Worm (Caenorhabditis elegans) whole organism, L1 larva: ENCODE data around the gene Y39F10C.1.

Experiments
- C04F5.9 ChIP-seq: sonication (generic microtip); optimal IDR thresholded peaks from 2 replicates; lab custom pipeline; 2016; ENCODE audit warnings: missing genetic modification characterization, missing compliant biosample characterization
- C34B4.2 ChIP-seq: sonication (generic microtip); optimal IDR thresholded peaks from 2 replicates; lab custom pipeline; 2017; ENCODE audit warnings: mild to moderate bottlenecking, missing genetic modification characterization, missing compliant biosample characterization
- Y116A8C.19 ChIP-seq: sonication (generic microtip); optimal IDR thresholded peaks from 2 replicates; lab custom pipeline; 2016; ENCODE audit warnings: missing compliant biosample characterization, missing genetic modification characterization, borderline replicate concordance
- aha-1 ChIP-seq: fragments of 150-350 bp; optimal IDR thresholded peaks from 2 replicates; lab custom pipeline; 2014; ENCODE audit warnings: missing biosample characterization, missing genetic modification characterization
- alr-1 ChIP-seq: fragments of 200-800 bp; sonication (Bioruptor generic); optimal IDR thresholded peaks from 2 replicates; lab custom pipeline; 2018; ENCODE audit warnings: borderline replicate concordance, mild to moderate bottlenecking, missing genetic modification characterization, missing compliant biosample characterization
- ceh-63 ChIP-seq: fragments of 200-800 bp; sonication (Bioruptor generic); optimal IDR thresholded peaks from 2 replicates; lab custom pipeline; 2018; ENCODE audit warnings: mild to moderate bottlenecking, missing genetic modification characterization, missing compliant biosample characterization
- ceh-82 ChIP-seq, 3 experiments: fragments of 150-350 bp in 1 of 3; sonication (generic microtip) in 2 of 3; optimal IDR thresholded peaks; 2 replicates each; lab custom pipeline; 2014 to 2017; ENCODE audit warnings: missing biosample characterization in 3 of 3, missing genetic modification characterization in 3 of 3
- ceh-88 ChIP-seq: fragments of 200-800 bp; sonication (Bioruptor generic); IDR thresholded peaks from 2 replicates; pipeline ENCODE4 v1.3.6; 2022; ENCODE audit warnings: missing genetic modification characterization, missing compliant biosample characterization
- ceh-90 ChIP-seq: sonication (generic microtip); optimal IDR thresholded peaks from 2 replicates; lab custom pipeline; 2016; ENCODE audit warnings: missing genetic modification characterization, missing compliant biosample characterization
- ces-1 ChIP-seq: fragments of 150-350 bp; optimal IDR thresholded peaks from 2 replicates; lab custom pipeline; 2014; ENCODE audit warnings: missing biosample characterization, missing genetic modification reagents, missing genetic modification characterization
- dpl-1 ChIP-seq, 3 experiments: fragments of 150-350 bp in 2 of 3; sonication (generic microtip) in 1 of 3; optimal IDR thresholded peaks; 2 replicates each; lab custom pipeline; 2014 to 2017; ENCODE audit warnings: missing biosample characterization in 3 of 3, missing genetic modification characterization in 3 of 3, missing genetic modification reagents in 3 of 3
- dsc-1 ChIP-seq: sonication (generic microtip); optimal IDR thresholded peaks from 2 replicates; lab custom pipeline; 2016; ENCODE audit warnings: mild to moderate bottlenecking, missing genetic modification characterization, missing compliant biosample characterization
- efl-1 ChIP-seq, 4 experiments: fragments of 150-350 bp; optimal IDR thresholded peaks in 3 of 4; peaks in 1 of 4; 1 replicate in 1 of 4; 2 replicates in 3 of 4; lab custom pipeline; 2014; ENCODE audit warnings: missing biosample characterization in 2 of 4, missing genetic modification characterization in 2 of 4, missing genetic modification reagents in 2 of 4
- egl-13 ChIP-seq: sonication (generic microtip); optimal IDR thresholded peaks from 2 replicates; lab custom pipeline; 2016; ENCODE audit warnings: missing genotype, missing genetic modification reagents, missing genetic modification characterization, missing compliant biosample characterization
- elt-2 ChIP-seq: sonication (generic microtip); optimal IDR thresholded peaks from 2 replicates; lab custom pipeline; 2016; ENCODE audit warnings: missing genetic modification characterization, mild to moderate bottlenecking, inconsistent platforms, missing compliant biosample characterization, missing genetic modification reagents
- elt-3 ChIP-seq, 6 experiments: fragments of 150-350 bp in 1 of 6; sonication (generic microtip); optimal IDR thresholded peaks; 2 replicates each; lab custom pipeline; 2017 to 2018; ENCODE audit warnings: missing biosample characterization in 6 of 6, missing genetic modification characterization in 6 of 6, inconsistent platforms in 1 of 6
- fkh-4 ChIP-seq: sonication (generic microtip); optimal IDR thresholded peaks from 2 replicates; lab custom pipeline; 2016; ENCODE audit warnings: missing compliant biosample characterization, missing genetic modification characterization, borderline replicate concordance
- fos-1 ChIP-seq: fragments of 150-350 bp; optimal IDR thresholded peaks from 2 replicates; lab custom pipeline; 2014; ENCODE audit warnings: missing biosample characterization, missing genetic modification characterization
- grh-1 ChIP-seq: fragments of 200-800 bp; sonication (Bioruptor generic); IDR thresholded peaks from 2 replicates; pipeline ENCODE4 v1.3.6; 2022; ENCODE audit warnings: missing genetic modification reagents, missing genetic modification characterization, missing compliant biosample characterization
- irx-1 ChIP-seq: sonication (generic microtip); optimal IDR thresholded peaks from 2 replicates; lab custom pipeline; 2016; ENCODE audit warnings: missing genetic modification characterization, missing compliant biosample characterization
- jun-1 ChIP-seq: fragments of 150-350 bp; optimal IDR thresholded peaks from 2 replicates; lab custom pipeline; 2014; ENCODE audit warnings: missing biosample characterization, missing genetic modification reagents, missing genetic modification characterization
- lin-39 ChIP-seq: fragments of 150-350 bp; optimal IDR thresholded peaks from 2 replicates; lab custom pipeline; 2014; ENCODE audit warnings: missing biosample characterization, missing genetic modification reagents, missing genetic modification characterization
- lir-3 ChIP-seq: sonication (generic microtip); optimal IDR thresholded peaks from 2 replicates; lab custom pipeline; 2016; ENCODE audit warnings: mild to moderate bottlenecking, missing genetic modification characterization, moderate library complexity, missing compliant biosample characterization; ENCODE audit not compliant: poor library complexity
- mef-2 ChIP-seq: fragments of 150-350 bp; optimal IDR thresholded peaks from 2 replicates; lab custom pipeline; 2014; ENCODE audit warnings: missing biosample characterization, missing genetic modification characterization
- mep-1 ChIP-seq: fragments of 150-350 bp; optimal IDR thresholded peaks from 2 replicates; lab custom pipeline; 2014; ENCODE audit warnings: missing biosample characterization, missing genetic modification characterization
- nhr-11 ChIP-seq: fragments of 150-350 bp; optimal IDR thresholded peaks from 2 replicates; lab custom pipeline; 2014; ENCODE audit warnings: missing biosample characterization, missing genetic modification characterization
- nhr-12 ChIP-seq: sonication (generic microtip); optimal IDR thresholded peaks from 2 replicates; lab custom pipeline; 2017; ENCODE audit warnings: missing biosample characterization, missing genetic modification characterization
- nhr-20 ChIP-seq: sonication (generic microtip); optimal IDR thresholded peaks from 2 replicates; lab custom pipeline; 2016; ENCODE audit warnings: mild to moderate bottlenecking, missing genetic modification characterization, missing compliant biosample characterization
- nhr-28 ChIP-seq: fragments of 150-350 bp; optimal IDR thresholded peaks from 2 replicates; lab custom pipeline; 2014; ENCODE audit warnings: missing biosample characterization, missing genetic modification characterization
- nhr-84 ChIP-seq: sonication (generic microtip); optimal IDR thresholded peaks from 2 replicates; lab custom pipeline; 2017; ENCODE audit warnings: missing biosample characterization, missing genetic modification characterization
- nhr-85 ChIP-seq: sonication (generic microtip); peaks from one replicate; lab custom pipeline; 2016; ENCODE audit warnings: missing genetic modification characterization, inconsistent platforms, missing compliant biosample characterization
- pax-3 ChIP-seq: fragments of 200-800 bp; sonication (Bioruptor generic); optimal IDR thresholded peaks from 2 replicates; lab custom pipeline; 2018; ENCODE audit warnings: mild to moderate bottlenecking, missing genetic modification characterization, moderate library complexity, missing compliant biosample characterization
- pqm-1 ChIP-seq: sonication (generic microtip); optimal IDR thresholded peaks from 3 replicates; lab custom pipeline; 2017; ENCODE audit warnings: missing biosample characterization, missing genetic modification characterization
- skn-1 ChIP-seq: fragments of 150-350 bp; optimal IDR thresholded peaks from 2 replicates; lab custom pipeline; 2014; ENCODE audit warnings: missing biosample characterization, missing genetic modification characterization
- snpc-4 ChIP-seq: fragments of 150-350 bp; optimal IDR thresholded peaks from 2 replicates; lab custom pipeline; 2014; ENCODE audit warnings: missing biosample characterization, missing genetic modification characterization
- sptf-1 ChIP-seq: fragments of 150-350 bp; optimal IDR thresholded peaks from 2 replicates; lab custom pipeline; 2014; ENCODE audit warnings: missing biosample characterization, missing genetic modification characterization
- unc-130 ChIP-seq: fragments of 150-350 bp; optimal IDR thresholded peaks from 2 replicates; lab custom pipeline; 2017; ENCODE audit warnings: missing biosample characterization, missing genetic modification characterization, inconsistent platforms
- unc-86 ChIP-seq: sonication (generic microtip); optimal IDR thresholded peaks from 2 replicates; lab custom pipeline; 2016; ENCODE audit warnings: missing genetic modification characterization, missing compliant biosample characterization
- ztf-11 ChIP-seq, 2 experiments: sonication (generic microtip); optimal IDR thresholded peaks; 2 replicates each; lab custom pipeline; 2016 to 2017; ENCODE audit warnings: missing genetic modification characterization in 2 of 2, missing biosample characterization in 1 of 2, missing compliant biosample characterization in 1 of 2

Y39F10C.1 gene

ce11 chrII:625926-626325, 49.5 kb upstream of the Y39F10C.1 start (continued):
- TF ChIP-seq pax-3 (no peak), ceh-63 (GFP tag; lab: Kevin White, UChicago) (no peak), Y116A8C.19 (tag; lab: Kevin White, UChicago) (no peak), elt-2 (no peak)

- TF ChIP-seq nhr-28 = no peak
- TF ChIP-seq efl-1 (optimal IDR thresholded peaks at IDR 0.05; lab: Kevin White, UChicago) = no peak
- peak in 1 of 2 experiments; percentile 3 for TF ChIP-seq efl-1 (GFP tag; optimal IDR thresholded peaks at IDR 0.05 in 1 of 2; lab: Kevin White, UChicago)
Observed at ce11 chrII:627205-627604, 48.2 kb upstream of the Y39F10C.1 start, which contains the start of gene arrd-1. Gene arrd-1, plus strand, starts transcription at chrII:627505.

- no peak for TF ChIP-seq unc-130
- TF ChIP-seq lin-39 (tag; lab: Kevin White, UChicago) = no peak
- TF ChIP-seq irx-1 = no peak
- TF ChIP-seq elt-2 = no peak
- no peak for TF ChIP-seq fkh-4 (tag; lab: Kevin White, UChicago)
- no peak for TF ChIP-seq unc-86 (tag; lab: Kevin White, UChicago)
Observed at ce11 chrII:627913-628312, 47.5 kb upstream of the Y39F10C.1 start.

ce11 chrII:633984-634383, 41.4 kb upstream of the Y39F10C.1 start, which contains the start of gene T04B8.1:
Gene T04B8.1, plus strand, starts transcription at chrII:634284.
- no peak for TF ChIP-seq efl-1 (optimal IDR thresholded peaks at IDR 0.05; lab: Kevin White, UChicago)
- no peak for TF ChIP-seq efl-1 (GFP tag; optimal IDR thresholded peaks at IDR 0.05 in 1 of 2; lab: Kevin White, UChicago)
- TF ChIP-seq jun-1 = no peak
- no peak for TF ChIP-seq lir-3 (tag; lab: Kevin White, UChicago)
- no peak for TF ChIP-seq nhr-84 (tag; lab: Kevin White, UChicago)
- no peak for TF ChIP-seq ceh-82 (tag; optimal IDR thresholded peaks at IDR 0.05; lab: Kevin White, UChicago)
- TF ChIP-seq dpl-1 (GFP tag; optimal IDR thresholded peaks at IDR 0.05; lab: Kevin White, UChicago) = no peak
- no peak for TF ChIP-seq mef-2
- TF ChIP-seq unc-130 = no peak
- TF ChIP-seq nhr-12 (tag; lab: Kevin White, UChicago) = no peak
- no peak for TF ChIP-seq dsc-1 (tag; lab: Kevin White, UChicago)
- TF ChIP-seq nhr-20 = no peak
- TF ChIP-seq mep-1 (tag; lab: Kevin White, UChicago) = no peak
- TF ChIP-seq ces-1 (GFP tag; lab: Kevin White, UChicago) = no peak
- no peak for TF ChIP-seq lin-39 (tag; lab: Kevin White, UChicago)
- no peak for TF ChIP-seq nhr-11 (tag; lab: Kevin White, UChicago)
- TF ChIP-seq ceh-90 (tag; lab: Kevin White, UChicago) = no peak
- TF ChIP-seq C34B4.2 (tag; lab: Kevin White, UChicago) = no peak
- TF ChIP-seq egl-13 = no peak
- no peak for TF ChIP-seq fos-1

- TF ChIP-seq pqm-1 (tag; lab: Kevin White, UChicago) (no peak), efl-1 (optimal IDR thresholded peaks at IDR 0.05; lab: Kevin White, UChicago) (no peak), efl-1 (GFP tag; optimal IDR thresholded peaks at IDR 0.05 in 1 of 2; lab: Kevin White, UChicago) (no peak), grh-1 (no peak), nhr-11 (tag; lab: Kevin White, UChicago) (no peak), snpc-4 (tag; lab: Kevin White, UChicago) (no peak), sptf-1 (tag; lab: Kevin White, UChicago) (no peak), C04F5.9 (no peak), nhr-84 (tag; lab: Kevin White, UChicago) (no peak), alr-1 (no peak), nhr-85 (tag; lab: Kevin White, UChicago) (no peak), ceh-88 (GFP tag; lab: Robert Waterston, UW) (no peak), ztf-11 (tag; optimal IDR thresholded peaks at IDR 0.05; lab: Kevin White, UChicago) (no peak), ces-1 (GFP tag; lab: Kevin White, UChicago) (no peak), nhr-12 (tag; lab: Kevin White, UChicago) (no peak), fkh-4 (tag; lab: Kevin White, UChicago) (no peak), mef-2 (no peak), aha-1 (tag; lab: Kevin White, UChicago) (no peak), skn-1 (tag; lab: Kevin White, UChicago) (no peak), C34B4.2 (tag; lab: Kevin White, UChicago) (no peak), elt-3 (tag; optimal IDR thresholded peaks at IDR 0.05; lab: Kevin White, UChicago) (no peak)
Observed at ce11 chrII:639467-639866, 35.9 kb upstream of the Y39F10C.1 start, which contains the start of gene K07E8.6. Gene K07E8.6, minus strand, starts transcription at chrII:639567.
